Worm (Caenorhabditis elegans): ENCODE data around the gene snf-12.

DNA sequence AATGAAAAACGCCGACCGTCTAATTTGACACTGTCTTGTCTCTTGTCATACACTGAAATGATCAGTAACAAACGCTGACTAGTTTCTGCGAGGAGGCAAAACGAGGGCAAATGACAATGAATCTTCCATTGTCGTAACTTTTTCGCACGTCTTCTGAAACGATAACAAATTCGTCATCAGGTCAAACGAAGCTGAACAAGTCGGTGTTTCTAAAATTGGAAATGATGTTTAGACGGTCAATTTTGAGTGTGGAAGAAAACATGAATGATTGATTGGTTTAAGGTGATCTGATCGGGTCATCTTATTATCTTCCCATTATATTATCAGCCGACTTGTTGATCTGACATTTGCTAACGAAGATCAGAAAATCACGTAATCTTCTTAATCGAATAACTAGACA, 24.2 kb downstream of the snf-12 start:
- TF ChIP-seq ZK546.5 (tag; optimal IDR thresholded peaks at IDR 0.05) (no peak), peb-1 (tag; optimal IDR thresholded peaks at IDR 0.05) (no peak), fos-1 (tag; optimal IDR thresholded peaks at IDR 0.05) (no peak), nhr-237 (tag; optimal IDR thresholded peaks at IDR 0.05) (no peak), nhr-11 (tag; optimal IDR thresholded peaks at IDR 0.05) (no peak), ama-1 (optimal IDR thresholded peaks at IDR 0.05) (no peak)
